Fruit fly (Drosophila melanogaster): Measurements from ENCODE around the gene Lk6.

Gene Lk6

dm6 chr3R:11786695-11787226 is 22.5 kb upstream of the Lk6 start, which contains the start of the genes prd1 and HisCl1 (continued):
- TF ChIP-seq sisA (GFP tag; IDR thresholded peaks at IDR 0.05) = peak; percentile 66
- TF ChIP-seq ERR (GFP tag; optimal IDR thresholded peaks at IDR 0.05) = no peak
- TF ChIP-seq tap (tag; optimal IDR thresholded peaks at IDR 0.05) = no peak
- TF ChIP-seq nau (GFP tag; optimal IDR thresholded peaks at IDR 0.05) = no peak
- peak; percentile 62 for TF ChIP-seq CG12155 (GFP tag; optimal IDR thresholded peaks at IDR 0.05)
- peak; percentile 71 for TF ChIP-seq Oli (tag; optimal IDR thresholded peaks at IDR 0.05)
- peak; percentile 36 for TF ChIP-seq CG3995 (GFP tag; optimal IDR thresholded peaks at IDR 0.05)
- TF ChIP-seq CG30020 (tag; optimal IDR thresholded peaks at IDR 0.05) = no peak
- TF ChIP-seq toy (GFP tag; IDR thresholded peaks at IDR 0.05) = no peak
- TF ChIP-seq CG8924 (tag; optimal IDR thresholded peaks at IDR 0.05) = peak; percentile 52
- peak; percentile 61; the same call in 1 of the 2 replicates for TF ChIP-seq NFAT (GFP tag; IDR thresholded peaks at IDR 0.05)
- no peak for TF ChIP-seq hb (GFP tag; IDR thresholded peaks at IDR 0.05; ENCODE audit: partially characterized antibody)
- peak; percentile 12 for TF ChIP-seq tx (GFP tag; optimal IDR thresholded peaks at IDR 0.05)
- TF ChIP-seq CG10209 (GFP tag; optimal IDR thresholded peaks at IDR 0.05) = peak; percentile 72
- no peak for TF ChIP-seq mld (GFP tag; IDR thresholded peaks at IDR 0.05; ENCODE audit: partially characterized antibody)
- peak; percentile 50 for TF ChIP-seq CG10654 (GFP tag; optimal IDR thresholded peaks at IDR 0.05)
- TF ChIP-seq Vsx1 (GFP tag; optimal IDR thresholded peaks at IDR 0.05) = no peak
- TF ChIP-seq CG32767 (GFP tag; IDR thresholded peaks at IDR 0.05) = peak; percentile 39; the same call in 1 of the 2 replicates
- TF ChIP-seq run (tag; optimal IDR thresholded peaks at IDR 0.05) = peak; percentile 50
- peak; percentile 73 for TF ChIP-seq Dp (GFP tag; optimal IDR thresholded peaks at IDR 0.05)
- no peak for TF ChIP-seq sug (tag; optimal IDR thresholded peaks at IDR 0.05)
- TF ChIP-seq CG6254 (GFP tag; optimal IDR thresholded peaks at IDR 0.05) = peak; percentile 43
- TF ChIP-seq vvl (GFP tag; IDR thresholded peaks at IDR 0.05) = peak; percentile 73
- TF ChIP-seq Oaz (GFP tag; IDR thresholded peaks at IDR 0.05) = no peak
- peak; percentile 60 for TF ChIP-seq pho (GFP tag; optimal IDR thresholded peaks at IDR 0.05)
- peak; percentile 68 for TF ChIP-seq fd3F (GFP tag; optimal IDR thresholded peaks at IDR 0.05)
- peak; percentile 49 for TF ChIP-seq NC2β (GFP tag; optimal IDR thresholded peaks at IDR 0.05)
- TF ChIP-seq CG34422 (GFP tag; IDR thresholded peaks at IDR 0.05) = peak; percentile 71; the same call in 1 of the 3 replicates
- TF ChIP-seq org-1 (GFP tag; optimal IDR thresholded peaks at IDR 0.05) = peak; percentile 31
- no peak for TF ChIP-seq Lim3 (GFP tag; IDR thresholded peaks at IDR 0.05)
- peak; percentile 5 to 46 for TF ChIP-seq tll (GFP tag; optimal IDR thresholded peaks at IDR 0.05)
- TF ChIP-seq CG5180 (GFP tag; optimal IDR thresholded peaks at IDR 0.05) = peak; percentile 11
- TF ChIP-seq hth (optimal IDR thresholded peaks at IDR 0.05) = no peak
- no peak for TF ChIP-seq CG31365 (tag; optimal IDR thresholded peaks at IDR 0.05)
- peak; percentile 54 for TF ChIP-seq MTF-1 (GFP tag; optimal IDR thresholded peaks at IDR 0.05; ENCODE audit: borderline replicate concordance)
- TF ChIP-seq Bdp1 (GFP tag; optimal IDR thresholded peaks at IDR 0.05) = peak; percentile 36
- TF ChIP-seq CG15601 (tag; optimal IDR thresholded peaks at IDR 0.05) = peak; percentile 72
- peak; percentile 34 for TF ChIP-seq mirr (GFP tag; optimal IDR thresholded peaks at IDR 0.05)
- no peak for TF ChIP-seq abd-A (tag; optimal IDR thresholded peaks at IDR 0.05)
- TF ChIP-seq NfI (GFP tag; optimal IDR thresholded peaks at IDR 0.05) = peak; percentile 81
- no peak for TF ChIP-seq CG10147 (GFP tag; optimal IDR thresholded peaks at IDR 0.05)
- TF ChIP-seq esg (GFP tag; conservative IDR thresholded peaks at IDR 0.05) = peak; percentile 38; the same call in 1 of the 2 replicates
- TF ChIP-seq Abd-B (GFP tag; optimal IDR thresholded peaks at IDR 0.05) = peak; percentile 87
- no peak for TF ChIP-seq Asciz (GFP tag; optimal IDR thresholded peaks at IDR 0.05)
- peak; percentile 46 for TF ChIP-seq BtbVII (GFP tag; optimal IDR thresholded peaks at IDR 0.05)
- TF ChIP-seq Dip2 (GFP tag; IDR thresholded peaks at IDR 0.05) = no peak
- peak; percentile 77 for TF ChIP-seq CG15514 (GFP tag; optimal IDR thresholded peaks at IDR 0.05)
- TF ChIP-seq CG12744 (GFP tag; optimal IDR thresholded peaks at IDR 0.05) = peak; percentile 32
- peak; percentile 38; the same call in 1 of the 2 replicates for TF ChIP-seq CG11247 (GFP tag; IDR thresholded peaks at IDR 0.05)
